Worm (Caenorhabditis elegans): Measurements from ENCODE around the gene tank-1.

Gene tank-1

ce11 chrV:1263939-1264823 lies 21.3 kb downstream of the tank-1 start, which contains the start of the genes rab-1 and C39F7.5:
Gene rab-1, minus strand, starts transcription at chrV:1263989.
Gene C39F7.5, plus strand, starts transcription at chrV:1264773.
- TF ChIP-seq K02D7.2 (tag; optimal IDR thresholded peaks at IDR 0.05) (no peak), ceh-9 (tag; optimal IDR thresholded peaks at IDR 0.05) (no peak), F13H6.1 (tag; optimal IDR thresholded peaks at IDR 0.05) (no peak), unc-42 (tag; optimal IDR thresholded peaks at IDR 0.05) (peak; percentile 29), gmeb-2 (tag; optimal IDR thresholded peaks at IDR 0.05) (no peak), pros-1 (tag; optimal IDR thresholded peaks at IDR 0.05) (no peak), tbx-2 (tag; optimal IDR thresholded peaks at IDR 0.05) (peak; percentile 7), hlh-30 (tag; optimal IDR thresholded peaks at IDR 0.05; ENCODE audit: insufficient read depth) (peak; percentile 90), madf-2 (tag; optimal IDR thresholded peaks at IDR 0.05) (no peak), ceh-48 (tag; optimal IDR thresholded peaks at IDR 0.05) (peak; percentile 10), fkh-10 (GFP tag; optimal IDR thresholded peaks at IDR 0.05) (no peak), nfya-1 (tag; optimal IDR thresholded peaks at IDR 0.05) (peak; percentile 44), pax-1 (tag; optimal IDR thresholded peaks at IDR 0.05) (no peak), unc-55 (GFP tag; optimal IDR thresholded peaks at IDR 0.05) (no peak), nhr-232 (tag; optimal IDR thresholded peaks at IDR 0.05) (no peak), ref-2 (tag; optimal IDR thresholded peaks at IDR 0.05) (no peak), hlh-13 (GFP tag; optimal IDR thresholded peaks at IDR 0.05) (no peak), sdc-2 (tag; optimal IDR thresholded peaks at IDR 0.05) (no peak)

- no peak for TF ChIP-seq ceh-18 (tag; optimal IDR thresholded peaks at IDR 0.05)
- no peak for TF ChIP-seq dmd-4 (tag; optimal IDR thresholded peaks at IDR 0.05; ENCODE audit: borderline replicate concordance)
- TF ChIP-seq ceh-48 (tag; optimal IDR thresholded peaks at IDR 0.05) = no peak
- TF ChIP-seq sox-2 (GFP tag; IDR thresholded peaks at IDR 0.05) = no peak
- TF ChIP-seq Y22D7AL.16 (tag; optimal IDR thresholded peaks at IDR 0.05) = no peak
These were observed 22.3 kb downstream of the tank-1 start for ce11 chrV:1263078-1263732.

- TF ChIP-seq unc-42 (tag; optimal IDR thresholded peaks at IDR 0.05) (no peak), K09A11.1 (tag; optimal IDR thresholded peaks at IDR 0.05; ENCODE audit: insufficient read depth) (no peak), ceh-30 (tag; optimal IDR thresholded peaks at IDR 0.05) (no peak), syd-9 (tag; optimal IDR thresholded peaks at IDR 0.05) (no peak), pag-3 (tag; optimal IDR thresholded peaks at IDR 0.05; ENCODE audit: borderline replicate concordance) (no peak), hlh-30 (tag; optimal IDR thresholded peaks at IDR 0.05; ENCODE audit: insufficient read depth) (no peak), ref-2 (tag; optimal IDR thresholded peaks at IDR 0.05) (no peak), K02D7.2 (tag; optimal IDR thresholded peaks at IDR 0.05) (no peak), npax-4 (tag; optimal IDR thresholded peaks at IDR 0.05) (no peak), sdc-2 (tag; optimal IDR thresholded peaks at IDR 0.05) (no peak), dve-1 (tag; optimal IDR thresholded peaks at IDR 0.05) (no peak), dmd-4 (tag; optimal IDR thresholded peaks at IDR 0.05; ENCODE audit: borderline replicate concordance) (no peak)
These were observed 23.5 kb downstream of the tank-1 start for ce11 chrV:1262036-1262435.

- TF ChIP-seq gmeb-2 (tag; optimal IDR thresholded peaks at IDR 0.05) (no peak), syd-9 (tag; optimal IDR thresholded peaks at IDR 0.05) (no peak)
These were observed 25.5 kb downstream of the tank-1 start, which contains the start of gene C39F7.1 for ce11 chrV:1260042-1260441. Gene C39F7.1, plus strand, starts transcription at chrV:1260342.

ce11 chrV:1252794-1253193 lies 32.7 kb downstream of the tank-1 start:
- TF ChIP-seq ceh-2 (tag; optimal IDR thresholded peaks at IDR 0.05) (no peak), unc-42 (tag; optimal IDR thresholded peaks at IDR 0.05) (peak; percentile 97)

All from whole organism, late embryonic.